Worm (Caenorhabditis elegans): ENCODE data around the gene srt-42.

srt-42 gene

ce11 chrV:1804645-1805559, 2.4 kb upstream of the srt-42 start, which contains the start of the genes hsp-16.2 and hsp-16.41:
Gene hsp-16.2 (minus strand): TSS chrV:1804957.
Gene hsp-16.41 (plus strand): TSS chrV:1805178.
- TF ChIP-seq nhr-76 (tag; optimal IDR thresholded peaks at IDR 0.05) (no peak), rbr-2 (tag; optimal IDR thresholded peaks at IDR 0.05) (peak; percentile 59), F49E8.2 (tag; optimal IDR thresholded peaks at IDR 0.05; ENCODE audit: borderline replicate concordance) (no peak), set-16 (GFP tag; IDR thresholded peaks at IDR 0.05) (no peak), zip-2 (tag; optimal IDR thresholded peaks at IDR 0.05) (no peak), F37D6.2 (tag; optimal IDR thresholded peaks at IDR 0.05) (peak; percentile 21), snpc-4 (tag; optimal IDR thresholded peaks at IDR 0.05) (no peak), zip-11 (GFP tag; IDR thresholded peaks at IDR 0.05) (no peak), ceh-82 (tag; optimal IDR thresholded peaks at IDR 0.05) (no peak), lin-38 (GFP tag; IDR thresholded peaks at IDR 0.05) (peak; percentile 45), mxl-3 (GFP tag; optimal IDR thresholded peaks at IDR 0.05) (peak; percentile 46), madf-5 (GFP tag; IDR thresholded peaks at IDR 0.05) (0 out of 4 replicates have a peak, but pooled peaks of 1 of the 2 experiments have one; percentile 42), ceh-20 (GFP tag; IDR thresholded peaks at IDR 0.05) (peak; percentile 60; the same call in 1 of the 2 replicates), ZK546.5 (tag; optimal IDR thresholded peaks at IDR 0.05) (no peak), attf-4 (tag; optimal IDR thresholded peaks at IDR 0.05) (no peak), madf-9 (GFP tag; conservative IDR thresholded peaks at IDR 0.05) (0 out of 2 replicates have a peak, but pooled peaks have one; percentile 5), mdt-29 (GFP tag; IDR thresholded peaks at IDR 0.05) (peak; percentile 97), saeg-2 (GFP tag; IDR thresholded peaks at IDR 0.05) (0 out of 2 replicates have a peak, but pooled peaks have one; percentile 45), ces-1 (GFP tag; optimal IDR thresholded peaks at IDR 0.05) (no peak), daf-19 (GFP tag; conservative IDR thresholded peaks at IDR 0.05) (no peak), R02D3.7 (tag; optimal IDR thresholded peaks at IDR 0.05) (no peak), snpc-1.2 (GFP tag; IDR thresholded peaks at IDR 0.05) (no peak), Y48G9A.11 (GFP tag; IDR thresholded peaks at IDR 0.05) (no peak), ctbp-1 (GFP tag; IDR thresholded peaks at IDR 0.05) (peak; percentile 59; the same call in 1 of the 2 replicates), spr-3 (GFP tag; optimal IDR thresholded peaks at IDR 0.05) (no peak), hlh-30 (tag; optimal IDR thresholded peaks at IDR 0.05; ENCODE audit: insufficient read depth) (peak; percentile 40), F26F4.8 (GFP tag; conservative IDR thresholded peaks at IDR 0.05) (no peak), dpl-1 (GFP tag; optimal IDR thresholded peaks at IDR 0.05) (peak; percentile 27), sdz-12 (GFP tag; optimal IDR thresholded peaks at IDR 0.05) (peak; percentile 52), hif-1 (tag; optimal IDR thresholded peaks at IDR 0.05) (no peak), unc-62 (GFP tag; optimal IDR thresholded peaks at IDR 0.05 in 1 of 2) (peak in 1 of 2 experiments; percentile 29), unc-62 (tag; optimal IDR thresholded peaks at IDR 0.05) (no peak), ztf-7 (tag; optimal IDR thresholded peaks at IDR 0.05) (peak; percentile 34), hmg-1.1 (GFP tag; IDR thresholded peaks at IDR 0.05) (peak; percentile 53), hlh-11 (tag; optimal IDR thresholded peaks at IDR 0.05) (peak; percentile 73), pha-4 (GFP tag; IDR thresholded peaks at IDR 0.05) (peak; percentile 64), pha-4 (tag; optimal IDR thresholded peaks at IDR 0.05) (no peak), daf-16 (GFP tag; optimal IDR thresholded peaks at IDR 0.05) (peak in 1 of 2 experiments; percentile 90), daf-16 (tag; optimal IDR thresholded peaks at IDR 0.05) (peak; percentile 77), mep-1 (tag; optimal IDR thresholded peaks at IDR 0.05) (peak; percentile 23), nhr-48 (tag; optimal IDR thresholded peaks at IDR 0.05) (peak; percentile 94), php-3 (GFP tag; IDR thresholded peaks at IDR 0.05) (no peak), dve-1 (tag; optimal IDR thresholded peaks at IDR 0.05; ENCODE audit: insufficient read depth) (peak; percentile 66), lsy-2 (tag; optimal IDR thresholded peaks at IDR 0.05) (peak in 1 of 2 experiments; percentile 77), D1046.2 (GFP tag; IDR thresholded peaks at IDR 0.05) (0 out of 2 replicates have a peak, but pooled peaks have one; percentile 38), vab-7 (GFP tag; IDR thresholded peaks at IDR 0.05) (no peak)
